Worm (Caenorhabditis elegans) whole organism, midembryonic: ENCODE data around the gene C25E10.10.

Experiments
- T22C8.4 ChIP-seq: fragments of 200-800 bp; sonication (Bioruptor generic); IDR thresholded peaks from 2 replicates; pipeline ENCODE4 v1.3.6; 2022; ENCODE audit warnings: missing genetic modification characterization, missing compliant biosample characterization
- flt-1 ChIP-seq: fragments of 200-800 bp; sonication (Bioruptor generic); IDR thresholded peaks from 2 replicates; pipeline ENCODE4 v1.3.6; 2022; ENCODE audit warnings: missing genetic modification characterization, missing compliant biosample characterization
- klf-2 ChIP-seq: fragments of 200-800 bp; sonication (Bioruptor generic); conservative IDR thresholded peaks from 2 replicates; pipeline ENCODE4 v1.3.6; 2022; ENCODE audit warnings: missing genetic modification reagents, missing genetic modification characterization, missing compliant biosample characterization
- tab-1 ChIP-seq: fragments of 200-800 bp; sonication (Bioruptor generic); IDR thresholded peaks from 2 replicates; pipeline ENCODE4 v1.3.6; 2022; ENCODE audit warnings: missing genetic modification characterization, missing compliant biosample characterization

DNA sequence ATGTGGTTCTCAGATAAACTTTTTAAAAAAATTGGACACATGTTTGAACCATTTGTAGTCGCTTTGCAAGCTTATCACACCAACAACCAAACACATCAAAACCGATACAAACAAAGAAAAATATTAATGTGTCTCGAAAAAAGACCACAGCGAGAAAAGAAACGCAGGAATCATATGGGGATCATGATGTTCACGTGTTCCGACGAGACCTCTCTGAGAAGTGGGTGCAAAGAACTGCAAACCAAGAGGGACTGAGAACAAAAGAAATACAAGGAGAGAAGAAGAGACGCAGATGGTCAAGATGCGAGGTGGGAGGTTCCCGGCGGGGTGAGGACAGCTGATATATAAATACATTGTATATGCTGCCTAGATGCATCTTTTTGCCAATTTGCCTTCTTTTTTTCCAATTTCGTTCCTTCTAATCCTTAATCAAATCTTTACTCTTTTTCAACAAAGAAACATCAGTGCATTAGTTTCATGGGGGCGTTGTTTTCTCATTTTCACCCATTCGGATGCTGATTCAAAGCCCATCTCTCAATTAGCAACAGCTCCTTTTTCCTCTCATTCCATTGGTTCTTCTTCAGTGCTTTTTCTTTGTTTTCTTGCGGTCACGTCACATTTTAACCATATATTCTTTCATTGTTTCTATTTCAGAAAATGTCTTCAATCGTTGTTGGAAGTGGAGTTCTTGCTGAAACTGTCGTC is 39.6 kb upstream of the C25E10.10 start, which contains the start of gene F21C10.10:
- TF ChIP-seq T22C8.4 (GFP tag; lab: Robert Waterston, UW) (no peak), tab-1 (GFP tag; lab: Robert Waterston, UW) (no peak), klf-2 (no peak), flt-1 (GFP tag; lab: Robert Waterston, UW) (0 out of 2 replicates have a peak, but pooled peaks have one; percentile 8)
